Fruit fly (Drosophila melanogaster) whole organism, embryonic: ENCODE measurements around the gene Pdhb.

Source experiments
- BEAF-32 ChIP-seq: fragments of 200-800 bp; sonication (Bioruptor generic); optimal IDR thresholded peaks from 3 replicates; lab custom pipeline; 2017; ENCODE audit warnings: missing biosample characterization, missing genetic modification characterization, mild to moderate bottlenecking, moderate library complexity, missing genetic modification reagents
- CG10147 ChIP-seq: fragments of 200-800 bp; sonication (Bioruptor generic); optimal IDR thresholded peaks from 2 replicates; lab custom pipeline; 2019; ENCODE audit warnings: missing biosample characterization, mild to moderate bottlenecking, missing genetic modification characterization, moderate library complexity
- CG1024 ChIP-seq: fragments of 200-800 bp; sonication (Bioruptor generic); IDR thresholded peaks from 2 replicates; pipeline ENCODE4 v1.3.6; 2022; ENCODE audit warnings: missing biosample characterization, missing genetic modification characterization
- CG10565 ChIP-seq: fragments of 200-800 bp; sonication (Bioruptor generic); optimal IDR thresholded peaks from 3 replicates; lab custom pipeline; 2016; ENCODE audit warnings: missing biosample characterization, mild to moderate bottlenecking, missing genetic modification characterization
- CG10979 ChIP-seq: fragments of 200-800 bp; sonication (Bioruptor generic); optimal IDR thresholded peaks from 2 replicates; lab custom pipeline; 2018; ENCODE audit warnings: missing biosample characterization, mild to moderate bottlenecking, missing genetic modification characterization, moderate library complexity
- CG12104 ChIP-seq: fragments of 200-800 bp; sonication (Bioruptor generic); optimal IDR thresholded peaks from 3 replicates; lab custom pipeline; 2016; ENCODE audit warnings: missing biosample characterization, missing genetic modification characterization
- CG14441 ChIP-seq: fragments of 200-800 bp; sonication (Bioruptor generic); IDR thresholded peaks from 2 replicates; pipeline ENCODE4 v1.3.6; 2022; ENCODE audit warnings: missing biosample characterization, missing genetic modification characterization
- CG18011 ChIP-seq: fragments of 200-800 bp; sonication (Bioruptor generic); optimal IDR thresholded peaks from 2 replicates; lab custom pipeline; 2017; ENCODE audit warnings: missing biosample characterization, missing genetic modification characterization, mild to moderate bottlenecking, moderate library complexity, missing genotype
- CG2120 ChIP-seq: fragments of 200-800 bp; sonication (Bioruptor generic); optimal IDR thresholded peaks from 3 replicates; lab custom pipeline; 2016; ENCODE audit warnings: missing biosample characterization, missing genetic modification characterization
- CG2889 ChIP-seq: fragments of 200-800 bp; sonication (Bioruptor generic); IDR thresholded peaks from 3 replicates; pipeline ENCODE4 v1.3.6; 2022; ENCODE audit warnings: missing biosample characterization, missing genetic modification characterization
- CG31224 ChIP-seq: fragments of 200-800 bp; sonication (Bioruptor generic); IDR thresholded peaks from 2 replicates; pipeline ENCODE4 v1.3.6; 2022; ENCODE audit warnings: missing biosample characterization, missing genetic modification characterization
- CG32772 ChIP-seq: fragments of 200-800 bp; sonication (Bioruptor generic); IDR thresholded peaks from 2 replicates; pipeline ENCODE4 v1.3.6; 2022; ENCODE audit warnings: missing biosample characterization, missing genetic modification characterization
- CG34422 ChIP-seq: fragments of 200-800 bp; sonication (Bioruptor generic); IDR thresholded peaks from 3 replicates; pipeline ENCODE4 v1.3.6; 2022; ENCODE audit warnings: missing biosample characterization, missing genetic modification characterization
- CG3726 ChIP-seq: fragments of 200-800 bp; sonication (Bioruptor generic); IDR thresholded peaks from 3 replicates; pipeline ENCODE4, ENCODE4 v1.3.6; 2022; ENCODE audit warnings: missing biosample characterization, missing genetic modification characterization
- CG4282 ChIP-seq: fragments of 200-800 bp; sonication (Bioruptor generic); optimal IDR thresholded peaks from 2 replicates; lab custom pipeline; 2016; ENCODE audit warnings: missing biosample characterization, missing genetic modification characterization
- CG4360 ChIP-seq: fragments of 200-800 bp; sonication (Bioruptor generic); IDR thresholded peaks from 2 replicates; pipeline ENCODE4 v1.3.6; 2022; ENCODE audit warnings: missing biosample characterization, missing genetic modification characterization
- CG8359 ChIP-seq: fragments of 200-800 bp; sonication (Bioruptor generic); optimal IDR thresholded peaks from 2 replicates; lab custom pipeline; 2017; ENCODE audit warnings: missing biosample characterization, mild to moderate bottlenecking, missing genetic modification characterization, borderline replicate concordance
- CG9797 ChIP-seq: fragments of 200-800 bp; sonication (Bioruptor generic); optimal IDR thresholded peaks from 3 replicates; lab custom pipeline; 2018; ENCODE audit warnings: missing biosample characterization, mild to moderate bottlenecking, missing genetic modification characterization
- CTCF ChIP-seq: fragments of 200-800 bp; sonication (Bioruptor generic); optimal IDR thresholded peaks from 2 replicates; lab custom pipeline; 2017; ENCODE audit warnings: missing biosample characterization, mild to moderate bottlenecking, missing genetic modification characterization, moderate library complexity
- Camta ChIP-seq: fragments of 200-800 bp; sonication (Bioruptor generic); optimal IDR thresholded peaks from 2 replicates; lab custom pipeline; 2016; ENCODE audit warnings: missing biosample characterization, missing genetic modification characterization
- Dip3 ChIP-seq: fragments of 200-800 bp; sonication (Bioruptor generic); optimal IDR thresholded peaks from 3 replicates; lab custom pipeline; 2016; ENCODE audit warnings: missing biosample characterization, missing genetic modification characterization
- Dref ChIP-seq: fragments of 200-800 bp; sonication (Bioruptor generic); IDR thresholded peaks from 2 replicates; pipeline ENCODE4 v1.3.6; 2022; ENCODE audit warnings: missing biosample characterization, missing genetic modification characterization
- ERR ChIP-seq: fragments of 200-800 bp; sonication (Bioruptor generic); optimal IDR thresholded peaks from 2 replicates; lab custom pipeline; 2016; ENCODE audit warnings: missing biosample characterization, missing genetic modification characterization
- HLHmδ ChIP-seq: fragments of 200-800 bp; sonication (Bioruptor generic); optimal IDR thresholded peaks from 2 replicates; lab custom pipeline; 2018; ENCODE audit warnings: missing biosample characterization, mild to moderate bottlenecking, missing genetic modification characterization, moderate library complexity
- Lpt ChIP-seq: fragments of >200 bp; optimal IDR thresholded peaks from 2 replicates; lab custom pipeline; 2018; ENCODE audit warnings: missing biosample characterization, missing genetic modification characterization
- Neu2 ChIP-seq: fragments of 200-800 bp; sonication (Bioruptor generic); optimal IDR thresholded peaks from 3 replicates; lab custom pipeline; 2016; ENCODE audit warnings: missing biosample characterization, missing genetic modification characterization, borderline replicate concordance
- Sry-β ChIP-seq: fragments of 200-800 bp; sonication (Bioruptor generic); optimal IDR thresholded peaks from 2 replicates; lab custom pipeline; 2018; ENCODE audit warnings: missing biosample characterization, mild to moderate bottlenecking, missing genetic modification characterization, moderate library complexity
- ac ChIP-seq: fragments of 200-800 bp; sonication (Bioruptor generic); optimal IDR thresholded peaks from 3 replicates; lab custom pipeline; 2017; ENCODE audit warnings: missing biosample characterization, mild to moderate bottlenecking, missing genetic modification characterization
- ase ChIP-seq: fragments of 200-800 bp; sonication (Bioruptor generic); IDR thresholded peaks from 3 replicates; pipeline ENCODE4 v1.3.6; 2022; ENCODE audit warnings: missing biosample characterization, missing genetic modification characterization
- az2 ChIP-seq: fragments of 200-800 bp; sonication (Bioruptor generic); optimal IDR thresholded peaks from 3 replicates; lab custom pipeline; 2016; ENCODE audit warnings: missing biosample characterization, missing genetic modification characterization
- chif ChIP-seq, 2 experiments: fragments of 200-800 bp; sonication (Bioruptor generic); optimal IDR thresholded peaks; 3 replicates each; lab custom pipeline; 2016; ENCODE audit warnings: missing biosample characterization in 2 of 2, missing genetic modification characterization in 2 of 2
- chn ChIP-seq: fragments of 200-800 bp; sonication (Bioruptor generic); optimal IDR thresholded peaks from 2 replicates; lab custom pipeline; 2016; ENCODE audit warnings: missing biosample characterization, missing genetic modification characterization
- croc ChIP-seq: fragments of 200-800 bp; sonication (Bioruptor generic); conservative IDR thresholded peaks from 3 replicates; pipeline ENCODE4 v1.3.6; 2022; ENCODE audit warnings: missing biosample characterization, missing genetic modification characterization
- en ChIP-seq: fragments of 200-800 bp; sonication (Bioruptor generic); optimal IDR thresholded peaks from 2 replicates; lab custom pipeline; 2016; ENCODE audit warnings: missing biosample characterization, missing genetic modification characterization
- ind ChIP-seq: fragments of 200-800 bp; sonication (Bioruptor generic); optimal IDR thresholded peaks from 3 replicates; lab custom pipeline; 2016; ENCODE audit warnings: missing biosample characterization, missing genetic modification characterization
- inv ChIP-seq: fragments of 200-800 bp; sonication (Bioruptor generic); IDR thresholded peaks from 2 replicates; pipeline ENCODE4 v1.3.6; 2022; ENCODE audit warnings: missing biosample characterization, missing genetic modification characterization; ENCODE audit not compliant: partially characterized antibody
- lab ChIP-seq: fragments of 200-800 bp; sonication (Bioruptor generic); optimal IDR thresholded peaks from 3 replicates; lab custom pipeline; 2017; ENCODE audit warnings: missing biosample characterization, missing genetic modification characterization, mild to moderate bottlenecking, moderate library complexity, missing genetic modification reagents
- lbe ChIP-seq: fragments of 200-800 bp; sonication (Bioruptor generic); optimal IDR thresholded peaks from 2 replicates; lab custom pipeline; 2016; ENCODE audit warnings: missing biosample characterization, mild to moderate bottlenecking, missing genetic modification characterization
- luna ChIP-seq: fragments of 200-800 bp; sonication (Bioruptor generic); optimal IDR thresholded peaks from 2 replicates; lab custom pipeline; 2016; ENCODE audit warnings: missing biosample characterization, missing genetic modification characterization
- nau ChIP-seq: fragments of 200-800 bp; sonication (Bioruptor generic); optimal IDR thresholded peaks from 3 replicates; lab custom pipeline; 2017; ENCODE audit warnings: missing biosample characterization, mild to moderate bottlenecking, missing genetic modification characterization, missing genetic modification reagents
- pfk ChIP-seq: fragments of 200-800 bp; sonication (Bioruptor generic); optimal IDR thresholded peaks from 2 replicates; lab custom pipeline; 2018; ENCODE audit warnings: missing biosample characterization, mild to moderate bottlenecking, missing genetic modification characterization, moderate library complexity
- sd ChIP-seq: fragments of 200-800 bp; sonication (Bioruptor generic); optimal IDR thresholded peaks from 3 replicates; lab custom pipeline; 2018; ENCODE audit warnings: missing biosample characterization, mild to moderate bottlenecking, missing genetic modification characterization, moderate library complexity
- seq ChIP-seq: fragments of 200-800 bp; sonication (Bioruptor generic); IDR thresholded peaks from 2 replicates; pipeline ENCODE4 v1.3.6; 2022; ENCODE audit warnings: missing biosample characterization, missing genetic modification characterization
- slp2 ChIP-seq: fragments of 200-800 bp; sonication (Bioruptor generic); optimal IDR thresholded peaks from 2 replicates; lab custom pipeline; 2016; ENCODE audit warnings: missing biosample characterization, missing genetic modification characterization
- sna ChIP-seq: fragments of 200-800 bp; sonication (Bioruptor generic); IDR thresholded peaks from 2 replicates; pipeline ENCODE4 v1.3.6; 2022; ENCODE audit warnings: missing biosample characterization, missing genetic modification characterization; ENCODE audit not compliant: partially characterized antibody
- stwl ChIP-seq: fragments of 200-800 bp; sonication (Bioruptor generic); optimal IDR thresholded peaks from 3 replicates; lab custom pipeline; 2018; ENCODE audit warnings: missing biosample characterization, mild to moderate bottlenecking, missing genetic modification characterization, moderate library complexity
- ttk ChIP-seq: fragments of 200-800 bp; sonication (Bioruptor generic); IDR thresholded peaks from 2 replicates; pipeline ENCODE4 v2.1.2; 2022; ENCODE audit warnings: missing biosample characterization, missing genetic modification characterization
- unc-4 ChIP-seq: fragments of 200-800 bp; sonication (Bioruptor generic); IDR thresholded peaks from 2 replicates; pipeline ENCODE4 v1.3.6; 2022; ENCODE audit warnings: missing biosample characterization, missing genetic modification characterization; ENCODE audit not compliant: partially characterized antibody

Gene Pdhb

DNA sequence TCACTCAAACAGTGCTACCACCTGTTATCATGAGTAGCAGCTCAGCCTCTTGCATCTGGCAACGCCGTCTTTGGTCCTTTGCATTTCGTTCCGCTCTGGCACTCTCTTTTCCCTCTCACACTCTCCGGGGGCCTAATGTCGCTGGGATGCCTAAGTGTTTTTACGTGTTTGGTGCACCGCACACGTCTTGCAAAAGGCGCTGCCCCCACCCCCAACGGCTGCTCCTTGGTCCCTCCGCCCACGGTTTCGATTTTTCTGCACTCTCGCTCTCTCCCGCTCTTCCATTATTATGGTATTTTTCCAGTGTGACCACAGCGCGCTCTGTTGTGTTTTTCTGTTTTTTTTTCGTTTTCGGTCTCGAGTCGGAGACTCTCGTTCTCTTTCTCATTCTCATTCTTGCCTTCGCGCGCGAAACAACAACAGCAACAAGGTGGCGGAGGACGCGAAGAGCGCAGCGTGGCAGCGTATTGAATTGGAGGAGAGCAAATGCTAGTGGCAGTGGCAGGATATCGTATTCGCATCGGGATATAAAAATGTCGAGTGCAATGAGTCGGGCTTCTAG, 24.9 kb upstream of the Pdhb start (continued):
- TF ChIP-seq chn (GFP tag; lab: Kevin White, UChicago) (peak; percentile 13), pfk (GFP tag; lab: Kevin White, UChicago) (peak; percentile 53), CG14441 (GFP tag; lab: Robert Waterston, UW) (no peak), chif (GFP tag; optimal IDR thresholded peaks at IDR 0.05; lab: Kevin White, UChicago) (no peak), CG10979 (tag; lab: Kevin White, UChicago) (no peak), ind (no peak), CG4360 (GFP tag; lab: Robert Waterston, UW) (peak; percentile 70), CG1024 (no peak), Dip3 (no peak), ac (GFP tag; lab: Kevin White, UChicago) (no peak), Sry-β (GFP tag; lab: Kevin White, UChicago) (no peak), sna (GFP tag; lab: Robert Waterston, UW) (0 out of 2 replicates have a peak, but pooled peaks have one; percentile 10), unc-4 (GFP tag; lab: Robert Waterston, UW) (peak; percentile 42; the same call in 1 of the 2 replicates), CG9797 (GFP tag; lab: Kevin White, UChicago) (peak; percentile 59), lbe (GFP tag; lab: Kevin White, UChicago) (peak; percentile 37), CG10147 (GFP tag; lab: Kevin White, UChicago) (no peak), CG18011 (GFP tag; lab: Kevin White, UChicago) (no peak), HLHmδ (GFP tag; lab: Kevin White, UChicago) (peak; percentile 84), stwl (tag; lab: Kevin White, UChicago) (peak; percentile 78), Camta (GFP tag; lab: Kevin White, UChicago) (no peak), CG32772 (GFP tag; lab: Robert Waterston, UW) (peak; percentile 80)

DNA sequence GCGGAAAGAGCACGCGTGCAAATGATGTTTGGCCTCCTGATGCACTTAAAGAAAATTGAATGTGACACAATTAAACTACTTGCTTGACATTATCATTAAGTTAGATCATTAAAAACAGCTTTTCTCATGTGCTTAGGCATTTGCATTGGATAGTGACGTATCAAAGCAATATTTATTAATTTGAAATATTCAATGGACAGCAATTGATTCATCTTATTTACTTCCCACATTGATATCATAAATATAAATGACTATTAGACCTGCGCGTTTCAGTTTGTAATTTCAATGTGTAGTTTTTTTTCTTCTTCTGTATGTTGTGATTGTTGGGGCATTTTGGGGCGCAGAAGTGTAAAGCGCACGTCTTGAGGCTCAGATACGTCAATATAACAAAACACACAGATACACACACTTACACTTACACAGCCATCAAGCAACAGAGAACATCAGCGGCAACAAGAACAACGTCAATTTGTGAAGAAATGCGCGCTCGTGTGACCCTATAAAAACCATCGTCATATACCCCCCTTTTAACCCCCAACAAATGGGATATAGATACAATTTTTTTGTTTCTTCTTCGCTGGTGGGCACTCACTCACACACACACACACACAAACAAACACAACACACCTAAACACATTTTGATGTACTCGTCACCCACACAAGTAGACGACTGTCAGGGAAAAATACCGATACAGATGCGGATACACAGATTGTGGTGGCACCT, 23.8 kb upstream of the Pdhb start:
- TF ChIP-seq luna (GFP tag; lab: Kevin White, UChicago) (no peak), CG34422 (GFP tag; lab: Robert Waterston, UW) (no peak; the same call in 2 of the 3 replicates), CG8359 (GFP tag; lab: Kevin White, UChicago) (peak; percentile 23), Neu2 (GFP tag; lab: Kevin White, UChicago) (no peak), CTCF (GFP tag; lab: Kevin White, UChicago) (no peak), ERR (GFP tag; lab: Kevin White, UChicago) (no peak), CG3726 (GFP tag; lab: Robert Waterston, UW) (0 out of 3 replicates have a peak, but pooled peaks have one; percentile 37), CG31224 (peak; percentile 59), CG4282 (no peak), en (GFP tag; lab: Kevin White, UChicago) (peak; percentile 53), Dref (no peak), lab (GFP tag; lab: Kevin White, UChicago) (peak; percentile 78), CG12104 (peak; percentile 54), seq (peak; percentile 59; the same call in 1 of the 2 replicates), ttk (GFP tag; lab: Robert Waterston, UW) (0 out of 2 replicates have a peak, but pooled peaks have one; percentile 20), sd (tag; lab: Kevin White, UChicago) (peak; percentile 58), az2 (GFP tag; lab: Kevin White, UChicago) (peak; percentile 67), Lpt (no peak), inv (GFP tag; lab: Robert Waterston, UW) (no peak), ase (peak; percentile 37; the same call in 1 of the 3 replicates), croc (GFP tag; lab: Robert Waterston, UW) (peak; percentile 44; the same call in 2 of the 3 replicates), CG10565 (GFP tag; lab: Kevin White, UChicago) (no peak), BEAF-32 (no peak), CG2889 (GFP tag; lab: Robert Waterston, UW) (no peak), nau (GFP tag; lab: Kevin White, UChicago) (peak; percentile 71), slp2 (peak; percentile 37), CG2120 (GFP tag; lab: Kevin White, UChicago) (peak; percentile 68), unc-4 (GFP tag; lab: Robert Waterston, UW) (no peak)
